Fruit fly (Drosophila melanogaster): ENCODE measurements around the gene Spase22-23.
A peak's percentile ranks its signal among the peaks of the same experiment; 100 is the strongest.

The Spase22-23 gene

DNA sequence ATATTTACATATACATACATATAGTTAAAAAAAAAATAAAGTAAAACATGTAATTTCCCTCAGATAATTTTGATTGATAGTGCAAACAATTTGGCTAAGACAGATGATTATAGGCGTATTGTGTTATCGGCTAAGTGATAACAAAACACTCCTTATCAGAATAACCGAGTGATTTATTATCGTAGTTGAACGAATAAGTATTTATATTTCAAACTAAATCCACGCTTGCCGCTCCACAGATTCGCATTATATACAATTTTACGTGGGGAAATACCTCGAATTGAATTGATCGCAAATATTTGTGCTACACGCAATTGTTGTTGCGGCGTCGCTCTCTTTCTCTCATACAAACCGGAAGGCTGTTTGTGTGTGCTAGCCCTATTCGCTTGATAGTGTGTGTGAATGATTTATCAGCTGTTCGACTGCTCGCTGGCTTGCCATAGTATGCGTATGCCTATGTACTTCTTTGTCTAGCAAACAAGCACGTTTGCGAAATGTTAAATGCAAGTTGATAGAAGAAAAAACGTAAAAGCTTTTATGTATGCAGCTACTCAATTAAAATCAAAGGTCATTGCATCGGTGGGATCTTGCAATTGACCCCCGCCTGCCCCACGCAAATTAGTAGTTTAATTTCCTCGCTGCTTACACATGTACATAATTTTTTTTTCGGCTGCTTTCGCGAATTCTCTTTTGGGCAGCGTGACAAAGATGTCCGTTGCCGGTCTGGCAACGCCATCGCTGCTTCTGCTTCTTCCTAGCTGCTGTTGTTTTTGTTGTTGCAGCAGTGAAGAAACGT lies 3.7 kb upstream of the Spase22-23 start (continued):
- TF ChIP-seq grn (GFP tag; optimal IDR thresholded peaks at IDR 0.05) (no peak), prd (optimal IDR thresholded peaks at IDR 0.05) (no peak), prd (GFP tag; IDR thresholded peaks at IDR 0.05) (0 out of 3 replicates have a peak, but pooled peaks have one; percentile 12), vfl (GFP tag; optimal IDR thresholded peaks at IDR 0.05) (no peak), dan (GFP tag; IDR thresholded peaks at IDR 0.05) (no peak), lbe (GFP tag; optimal IDR thresholded peaks at IDR 0.05) (no peak), CG1792 (GFP tag; optimal IDR thresholded peaks at IDR 0.05) (no peak), Ada2b (GFP tag; IDR thresholded peaks at IDR 0.05) (no peak), ems (GFP tag; optimal IDR thresholded peaks at IDR 0.05) (no peak), croc (GFP tag; conservative IDR thresholded peaks at IDR 0.05) (no peak), HLHmδ (GFP tag; optimal IDR thresholded peaks at IDR 0.05) (no peak), CG7357 (GFP tag; IDR thresholded peaks at IDR 0.05) (no peak), CG18262 (tag; optimal IDR thresholded peaks at IDR 0.05) (no peak), eyg (GFP tag; optimal IDR thresholded peaks at IDR 0.05) (no peak), dm (GFP tag; optimal IDR thresholded peaks at IDR 0.05) (peak; percentile 67), CG5180 (GFP tag; optimal IDR thresholded peaks at IDR 0.05) (peak; percentile 76), CG11093 (GFP tag; IDR thresholded peaks at IDR 0.05) (no peak), Nf-YA (GFP tag; IDR thresholded peaks at IDR 0.05) (no peak), CG11723 (GFP tag; optimal IDR thresholded peaks at IDR 0.05) (no peak), nmo (GFP tag; optimal IDR thresholded peaks at IDR 0.05) (peak; percentile 44), YL-1 (GFP tag; optimal IDR thresholded peaks at IDR 0.05) (peak; percentile 74), CG15479 (GFP tag; optimal IDR thresholded peaks at IDR 0.05) (peak; percentile 89), CG14965 (GFP tag; optimal IDR thresholded peaks at IDR 0.05; ENCODE audit: borderline replicate concordance) (no peak), Drgx (GFP tag; IDR thresholded peaks at IDR 0.05) (no peak; the same call in 1 of the 2 replicates), CG2678 (tag; optimal IDR thresholded peaks at IDR 0.05) (no peak), dysf (GFP tag; IDR thresholded peaks at IDR 0.05) (no peak), CG4854 (GFP tag; optimal IDR thresholded peaks at IDR 0.05) (no peak), row (GFP tag; IDR thresholded peaks at IDR 0.05) (no peak), D (optimal IDR thresholded peaks at IDR 0.05) (no peak), D (GFP tag; optimal IDR thresholded peaks at IDR 0.05) (no peak), Dip3 (GFP tag; optimal IDR thresholded peaks at IDR 0.05) (no peak), HLH3B (GFP tag; IDR thresholded peaks at IDR 0.05) (no peak), mam (GFP tag; optimal IDR thresholded peaks at IDR 0.05) (no peak), CG6654 (GFP tag; optimal IDR thresholded peaks at IDR 0.05) (no peak), vvl (GFP tag; IDR thresholded peaks at IDR 0.05) (0 out of 2 replicates have a peak, but pooled peaks have one; percentile 37), MESR4 (GFP tag; optimal IDR thresholded peaks at IDR 0.05) (no peak), CG11504 (tag; optimal IDR thresholded peaks at IDR 0.05) (no peak), CG7839 (tag; optimal IDR thresholded peaks at IDR 0.05) (no peak), CG11247 (GFP tag; IDR thresholded peaks at IDR 0.05) (no peak), pros (GFP tag; optimal IDR thresholded peaks at IDR 0.05) (no peak), CG4424 (GFP tag; optimal IDR thresholded peaks at IDR 0.05) (no peak), stwl (tag; optimal IDR thresholded peaks at IDR 0.05) (peak; percentile 19), CG10543 (GFP tag; optimal IDR thresholded peaks at IDR 0.05) (no peak), CG12391 (tag; optimal IDR thresholded peaks at IDR 0.05) (peak; percentile 37), CG8290 (GFP tag; optimal IDR thresholded peaks at IDR 0.05) (no peak), CG8290 (tag; optimal IDR thresholded peaks at IDR 0.05) (no peak), PHDP (tag; optimal IDR thresholded peaks at IDR 0.05) (no peak), CG17328 (GFP tag; IDR thresholded peaks at IDR 0.05) (no peak), CG11560 (tag; IDR thresholded peaks at IDR 0.05) (no peak), Sry-β (GFP tag; optimal IDR thresholded peaks at IDR 0.05) (no peak), Dll (GFP tag; IDR thresholded peaks at IDR 0.05; ENCODE audit: partially characterized antibody) (0 out of 4 replicates have a peak, but pooled peaks have one; percentile 11)
